Fruit fly (Drosophila melanogaster): Measurements from ENCODE around the gene glec.
A peak's percentile ranks its signal among the peaks of the same experiment; 100 is the strongest.

The glec gene

dm6 chr3R:21862137-21862850 lies 6.2 kb upstream of the glec start (continued):
- TF ChIP-seq sug (tag; optimal IDR thresholded peaks at IDR 0.05) (no peak), CG14014 (GFP tag; IDR thresholded peaks at IDR 0.05) (peak; percentile 59; the same call in 1 of the 2 replicates), Bdp1 (GFP tag; optimal IDR thresholded peaks at IDR 0.05) (peak; percentile 9), ranshi (GFP tag; IDR thresholded peaks at IDR 0.05) (peak; percentile 58), ind (GFP tag; optimal IDR thresholded peaks at IDR 0.05) (peak; percentile 39), CG4617 (GFP tag; optimal IDR thresholded peaks at IDR 0.05; ENCODE audit: borderline replicate concordance) (peak; percentile 4), crp (GFP tag; optimal IDR thresholded peaks at IDR 0.05) (peak in 1 of 2 experiments; percentile 19), twi (tag; optimal IDR thresholded peaks at IDR 0.05) (peak; percentile 59), CG1233 (GFP tag; optimal IDR thresholded peaks at IDR 0.05) (peak; percentile 46), CG16815 (GFP tag; optimal IDR thresholded peaks at IDR 0.05) (peak; percentile 36), CG6791 (GFP tag; IDR thresholded peaks at IDR 0.05; ENCODE audit: partially characterized antibody) (no peak), MESR4 (GFP tag; optimal IDR thresholded peaks at IDR 0.05) (no peak), CG17186 (GFP tag; optimal IDR thresholded peaks at IDR 0.05) (peak; percentile 21), Pdp1 (GFP tag; optimal IDR thresholded peaks at IDR 0.05) (peak in 1 of 2 experiments; percentile 74), Doc2 (GFP tag; IDR thresholded peaks at IDR 0.05) (no peak), CG15601 (tag; optimal IDR thresholded peaks at IDR 0.05) (peak; percentile 91), CG1024 (GFP tag; IDR thresholded peaks at IDR 0.05) (no peak), nom (GFP tag; optimal IDR thresholded peaks at IDR 0.05) (no peak), CG8281 (tag; optimal IDR thresholded peaks at IDR 0.05) (no peak), Nf-YB (GFP tag; optimal IDR thresholded peaks at IDR 0.05) (peak; percentile 65), Sry-δ (GFP tag; optimal IDR thresholded peaks at IDR 0.05) (no peak), ham (GFP tag; IDR thresholded peaks at IDR 0.05) (no peak), sna (GFP tag; IDR thresholded peaks at IDR 0.05; ENCODE audit: partially characterized antibody) (no peak), unc-4 (GFP tag; IDR thresholded peaks at IDR 0.05; ENCODE audit: partially characterized antibody) (no peak), stc (GFP tag; IDR thresholded peaks at IDR 0.05) (peak; percentile 82), CG6175 (GFP tag; IDR thresholded peaks at IDR 0.05) (no peak), zen2 (GFP tag; IDR thresholded peaks at IDR 0.05; ENCODE audit: partially characterized antibody) (no peak), CG9876 (GFP tag; optimal IDR thresholded peaks at IDR 0.05) (no peak), CG17829 (tag; optimal IDR thresholded peaks at IDR 0.05) (peak; percentile 93), kay (GFP tag; optimal IDR thresholded peaks at IDR 0.05) (peak; percentile 41), danr (GFP tag; IDR thresholded peaks at IDR 0.05) (peak; percentile 56), HHEX (GFP tag; optimal IDR thresholded peaks at IDR 0.05) (peak; percentile 69), Blimp-1 (GFP tag; optimal IDR thresholded peaks at IDR 0.05) (peak; percentile 74), CG10209 (GFP tag; optimal IDR thresholded peaks at IDR 0.05) (peak; percentile 73), Hr39 (optimal IDR thresholded peaks at IDR 0.05) (no peak), Antp (GFP tag; optimal IDR thresholded peaks at IDR 0.05) (peak; percentile 63), Hr78 (GFP tag; optimal IDR thresholded peaks at IDR 0.05) (peak in 1 of 2 experiments; percentile 71), Rfx (GFP tag; IDR thresholded peaks at IDR 0.05) (no peak), CG4730 (GFP tag; IDR thresholded peaks at IDR 0.05) (peak; percentile 50; the same call in 1 of the 2 replicates), bigmax (GFP tag; optimal IDR thresholded peaks at IDR 0.05) (no peak), Gug (GFP tag; IDR thresholded peaks at IDR 0.05) (no peak; the same call in 3 of the 4 replicates), Drgx (GFP tag; IDR thresholded peaks at IDR 0.05) (peak; percentile 92), Tbp (GFP tag; optimal IDR thresholded peaks at IDR 0.05) (no peak), Ada2b (GFP tag; IDR thresholded peaks at IDR 0.05) (peak; percentile 22; the same call in 1 of the 2 replicates), seq (GFP tag; IDR thresholded peaks at IDR 0.05) (peak; percentile 46; the same call in 1 of the 2 replicates), CG4360 (GFP tag; IDR thresholded peaks at IDR 0.05) (no peak; the same call in 1 of the 2 replicates), CG8924 (tag; optimal IDR thresholded peaks at IDR 0.05) (peak; percentile 84), btn (GFP tag; optimal IDR thresholded peaks at IDR 0.05) (peak; percentile 5), BEAF-32 (GFP tag; optimal IDR thresholded peaks at IDR 0.05) (no peak)
